Worm (Caenorhabditis elegans) whole organism, young adult: ENCODE results near the gene pir-1.

Experiments used
- F33H1.4 ChIP-seq: fragments of 200-800 bp; sonication (Bioruptor generic); IDR thresholded peaks from 2 replicates; pipeline ENCODE4 v1.3.6; 2022; ENCODE audit warnings: missing genetic modification reagents, missing genetic modification characterization, missing compliant biosample characterization
- Y53F4B.3 ChIP-seq: fragments of 200-800 bp; sonication (Bioruptor generic); IDR thresholded peaks from 2 replicates; pipeline ENCODE4 v1.3.6; 2022; ENCODE audit warnings: missing genetic modification reagents, missing genetic modification characterization, missing compliant biosample characterization
- lsy-27 ChIP-seq: sonication (generic microtip); optimal IDR thresholded peaks from 2 replicates; lab custom pipeline; 2017; ENCODE audit warnings: missing genetic modification characterization, mild to moderate bottlenecking, missing compliant biosample characterization, antibody characterized with exemption, missing genotype, borderline replicate concordance; ENCODE audit not compliant: insufficient read depth

DNA sequence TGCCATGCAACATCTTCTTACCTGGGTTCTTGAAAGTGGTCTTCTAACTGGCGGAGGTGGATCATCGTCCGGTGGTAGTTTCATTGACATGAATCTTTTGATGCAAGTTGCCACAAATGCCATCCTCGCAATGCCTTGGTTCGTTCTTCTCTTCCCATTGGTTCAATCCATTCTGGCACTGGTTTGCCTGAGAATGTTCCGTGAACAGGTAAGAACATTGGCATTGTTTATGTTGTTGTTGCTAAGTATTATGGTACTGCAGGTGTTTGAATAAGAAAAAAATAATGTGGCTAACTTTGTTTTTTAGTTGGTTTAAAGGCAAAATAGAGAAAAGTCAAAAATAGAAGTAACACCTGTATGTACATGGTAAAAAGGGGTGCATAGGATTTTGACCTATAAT lies 33.3 kb upstream of the pir-1 start:
- TF ChIP-seq Y53F4B.3 (GFP tag; lab: Robert Waterston, UW) (no peak), lsy-27 (no peak), F33H1.4 (GFP tag; lab: Robert Waterston, UW) (no peak)
